Fruit fly (Drosophila melanogaster): ENCODE data around the gene RpS19a.
A peak's percentile ranks its signal among the peaks of the same experiment; 100 is the strongest.

- no peak for TF ChIP-seq dsf (GFP tag; optimal IDR thresholded peaks at IDR 0.05; ENCODE audit: borderline replicate concordance)
- peak; percentile 55 for TF ChIP-seq Jra (GFP tag; optimal IDR thresholded peaks at IDR 0.05)
- no peak for TF ChIP-seq sv (GFP tag; optimal IDR thresholded peaks at IDR 0.05)
- TF ChIP-seq CrebA (GFP tag; optimal IDR thresholded peaks at IDR 0.05; ENCODE audit: borderline replicate concordance) = no peak
- no peak for TF ChIP-seq h (GFP tag; optimal IDR thresholded peaks at IDR 0.05)
- no peak for TF ChIP-seq Abd-B (GFP tag; optimal IDR thresholded peaks at IDR 0.05)
- no peak for TF ChIP-seq tai (GFP tag; optimal IDR thresholded peaks at IDR 0.05)
- no peak for TF ChIP-seq psq (GFP tag; optimal IDR thresholded peaks at IDR 0.05)
- no peak for TF ChIP-seq Hnf4 (GFP tag; optimal IDR thresholded peaks at IDR 0.05)
- TF ChIP-seq foxo (GFP tag; optimal IDR thresholded peaks at IDR 0.05) = peak in 1 of 2 experiments; percentile 5
Measured at dm6 chrX:16683765-16684164, 46.1 kb downstream of the RpS19a start, which contains the start of gene Axs.

All from whole organism, wandering third instar larva.